Worm (Caenorhabditis elegans) whole organism, L4/young adult: ENCODE data around the gene srsx-12.

ENCODE experiments used
- W03F9.2 ChIP-seq: fragments of 150-350 bp; optimal IDR thresholded peaks from 2 replicates; lab custom pipeline; 2014; ENCODE audit warnings: missing biosample characterization, missing genetic modification characterization
- dao-5 ChIP-seq: sonication (generic microtip); optimal IDR thresholded peaks from 2 replicates; lab custom pipeline; 2016; ENCODE audit warnings: missing genotype, missing genetic modification characterization, moderate library complexity, missing compliant biosample characterization
- him-1 ChIP-seq: sonication (generic microtip); optimal IDR thresholded peaks from 2 replicates; lab custom pipeline; 2016; ENCODE audit warnings: missing genotype, missing genetic modification reagents, missing genetic modification characterization, missing compliant biosample characterization

DNA sequence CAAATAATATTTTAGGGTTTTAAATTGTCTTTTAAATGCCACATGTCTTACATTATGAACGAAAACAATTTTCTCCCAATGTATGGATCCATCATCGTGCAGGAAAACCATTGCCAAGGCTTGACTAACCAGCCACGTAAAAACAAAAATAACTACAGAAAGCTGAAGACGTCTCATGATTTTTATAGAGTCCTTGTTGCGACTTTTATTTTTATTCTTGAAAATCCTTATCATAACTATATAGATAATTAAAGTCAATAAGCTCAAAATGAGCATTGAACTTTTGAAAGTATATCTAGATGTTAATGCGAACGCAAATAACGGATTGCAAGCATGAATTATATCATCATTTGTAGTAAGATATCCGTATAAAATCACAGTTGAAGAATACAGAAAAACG, 679 bp downstream of the srsx-12 start:
- TF ChIP-seq dao-5 (tag; lab: Kevin White, UChicago) (no peak), W03F9.2 (tag; lab: Kevin White, UChicago) (no peak), him-1 (no peak)
